Worm (Caenorhabditis elegans): ENCODE results near the gene Y73B6BL.37.
A peak's percentile ranks its signal among the peaks of the same experiment; 100 is the strongest.

Y73B6BL.37 gene

DNA sequence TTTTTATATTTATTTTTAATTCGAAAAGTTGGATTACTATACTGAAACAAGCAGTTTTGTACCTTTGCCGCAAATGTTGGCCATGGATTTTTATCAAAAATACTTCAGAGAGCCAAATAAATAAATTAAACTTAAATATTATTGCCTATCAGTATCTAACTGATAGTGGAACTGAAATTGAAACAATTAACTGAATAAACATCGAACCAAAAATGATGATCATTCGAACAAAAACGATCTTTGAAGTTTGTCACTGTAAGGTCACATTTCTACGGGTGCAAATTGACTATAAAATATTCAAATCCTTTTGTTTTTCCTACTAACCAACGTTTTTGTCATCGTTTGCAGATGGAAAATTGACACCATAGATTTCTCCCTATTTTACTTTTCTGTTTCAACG, 44.1 kb upstream of the Y73B6BL.37 start:
- TF ChIP-seq nhr-102 (tag; optimal IDR thresholded peaks at IDR 0.05) (no peak), aha-1 (tag) (peak; percentile 6), mdl-1 (tag; optimal IDR thresholded peaks at IDR 0.05) (no peak), lin-29 (GFP tag; IDR thresholded peaks at IDR 0.05) (no peak), ceh-20 (GFP tag; IDR thresholded peaks at IDR 0.05) (no peak), arid-1 (GFP tag; conservative IDR thresholded peaks at IDR 0.05) (no peak), nhr-41 (GFP tag; IDR thresholded peaks at IDR 0.05) (no peak), nhr-76 (tag; optimal IDR thresholded peaks at IDR 0.05) (no peak), daf-16 (GFP tag; optimal IDR thresholded peaks at IDR 0.05) (no peak), daf-16 (tag; optimal IDR thresholded peaks at IDR 0.05) (peak; percentile 79), dve-1 (tag; optimal IDR thresholded peaks at IDR 0.05; ENCODE audit: insufficient read depth) (peak; percentile 23)

- TF ChIP-seq fkh-10 (GFP tag; optimal IDR thresholded peaks at IDR 0.05) (no peak), nhr-6 (tag; optimal IDR thresholded peaks at IDR 0.05) (no peak), dmd-8 (GFP tag; IDR thresholded peaks at IDR 0.05) (no peak), nhr-111 (GFP tag; optimal IDR thresholded peaks at IDR 0.05) (no peak), hif-1 (tag; optimal IDR thresholded peaks at IDR 0.05) (no peak), nhr-10 (tag; optimal IDR thresholded peaks at IDR 0.05) (no peak), Y5F2A.4 (GFP tag; optimal IDR thresholded peaks at IDR 0.05) (no peak), mxl-2 (GFP tag; conservative IDR thresholded peaks at IDR 0.05) (no peak), Y105C5A.15 (GFP tag; IDR thresholded peaks at IDR 0.05) (no peak), spr-3 (GFP tag; optimal IDR thresholded peaks at IDR 0.05) (no peak), ZK337.2 (GFP tag; IDR thresholded peaks at IDR 0.05) (no peak), snpc-4 (tag; optimal IDR thresholded peaks at IDR 0.05) (no peak), vab-7 (GFP tag; IDR thresholded peaks at IDR 0.05) (no peak), ztf-7 (tag; optimal IDR thresholded peaks at IDR 0.05) (no peak), pha-4 (GFP tag; IDR thresholded peaks at IDR 0.05) (no peak), pha-4 (tag; optimal IDR thresholded peaks at IDR 0.05) (no peak), zfp-2 (tag; optimal IDR thresholded peaks at IDR 0.05) (no peak), madf-5 (GFP tag; IDR thresholded peaks at IDR 0.05) (no peak), mxl-3 (GFP tag; optimal IDR thresholded peaks at IDR 0.05) (no peak), Y48G9A.11 (GFP tag; IDR thresholded peaks at IDR 0.05) (no peak)
These were observed 29.7 kb upstream of the Y73B6BL.37 start, which contains the start of gene lgc-10 for ce11 chrIV:6457472-6457871. lgc-10 (minus strand) TSS chrIV:6457572.

- TF ChIP-seq spr-3 (GFP tag; optimal IDR thresholded peaks at IDR 0.05) = no peak
- peak; percentile 87 for TF ChIP-seq snpc-1.2 (GFP tag; IDR thresholded peaks at IDR 0.05)
These were observed 26.6 kb upstream of the Y73B6BL.37 start for ce11 chrIV:6460596-6460995.

DNA sequence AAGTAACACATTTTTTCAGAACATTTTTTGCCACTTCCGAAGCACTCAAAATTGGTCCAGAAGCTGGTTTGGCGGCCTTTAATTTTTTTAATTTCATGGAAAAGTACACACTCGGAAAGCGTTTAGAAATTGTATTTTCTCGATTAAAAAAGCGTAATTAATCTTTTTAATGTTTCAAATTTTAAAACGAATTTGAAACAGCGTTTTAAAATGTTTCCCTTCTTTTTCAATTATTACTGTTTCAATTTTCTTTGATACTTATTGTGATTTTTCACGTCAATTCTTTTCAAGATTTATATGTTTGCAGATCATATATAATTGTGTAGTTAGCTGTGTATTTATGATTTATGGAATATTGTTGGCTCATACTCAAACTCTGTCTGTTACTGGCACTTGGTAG, 23.1 kb upstream of the Y73B6BL.37 start, which contains the start of gene acr-25:
TSS of gene acr-25 (plus strand) at position 301 of the 400 bp plus-strand sequence.
- no peak for TF ChIP-seq php-3 (GFP tag; IDR thresholded peaks at IDR 0.05)
- TF ChIP-seq tag-97 (GFP tag; IDR thresholded peaks at IDR 0.05) = no peak
- TF ChIP-seq ceh-82 (tag; optimal IDR thresholded peaks at IDR 0.05) = no peak
- no peak for TF ChIP-seq mdt-29 (GFP tag; IDR thresholded peaks at IDR 0.05)
- TF ChIP-seq nhr-76 (tag; optimal IDR thresholded peaks at IDR 0.05) = no peak
- TF ChIP-seq ZK546.5 (tag; optimal IDR thresholded peaks at IDR 0.05) = no peak
- TF ChIP-seq arid-1 (GFP tag; conservative IDR thresholded peaks at IDR 0.05) = no peak
- TF ChIP-seq hlh-11 (tag; optimal IDR thresholded peaks at IDR 0.05) = no peak
- no peak for TF ChIP-seq unc-62 (GFP tag; optimal IDR thresholded peaks at IDR 0.05 in 1 of 2)
- TF ChIP-seq unc-62 (tag; optimal IDR thresholded peaks at IDR 0.05) = no peak
- no peak for TF ChIP-seq dve-1 (tag; optimal IDR thresholded peaks at IDR 0.05; ENCODE audit: insufficient read depth)
